Worm (Caenorhabditis elegans): ENCODE measurements around the gene cut-6.

The cut-6 gene

DNA sequence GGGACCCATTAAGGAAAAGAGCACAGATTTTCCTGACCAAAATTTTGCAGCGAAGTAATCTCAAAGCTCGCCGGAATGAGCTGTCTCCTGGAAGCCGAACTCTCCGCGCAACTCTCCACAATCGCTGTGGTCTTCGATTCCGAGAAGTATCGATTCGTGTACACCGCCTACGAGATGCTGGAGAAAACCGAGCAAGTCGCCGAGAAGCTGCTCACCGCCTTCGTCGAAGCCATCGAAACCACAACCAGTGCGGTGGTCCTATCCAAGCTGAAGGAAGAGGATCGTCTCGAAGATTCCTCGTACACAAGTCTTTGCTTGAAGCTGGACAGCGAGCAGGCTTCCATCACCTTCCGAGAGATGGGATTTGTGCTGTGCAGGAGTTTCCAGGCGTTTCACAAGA lies 40.4 kb upstream of the cut-6 start:
- TF ChIP-seq duxl-1 (tag; optimal IDR thresholded peaks at IDR 0.05; ENCODE audit: poor library complexity) (no peak), dmd-6 (GFP tag; IDR thresholded peaks at IDR 0.05) (no peak), set-16 (GFP tag; IDR thresholded peaks at IDR 0.05) (peak; percentile 62), aha-1 (tag) (peak; percentile 42), snpc-1.2 (GFP tag; IDR thresholded peaks at IDR 0.05) (no peak), mxl-3 (GFP tag; optimal IDR thresholded peaks at IDR 0.05) (no peak), daf-8 (GFP tag; IDR thresholded peaks at IDR 0.05) (no peak)

ce11 chrIII:10875132-10875531 lies 36.1 kb upstream of the cut-6 start, which contains the start of gene C44B9.2:
TSS of gene C44B9.2 (plus strand) at chrIII:10875432.
- TF ChIP-seq aha-1 (tag) (peak; percentile 65), Y105C5A.15 (GFP tag; IDR thresholded peaks at IDR 0.05) (no peak)

- TF ChIP-seq mes-2 (tag; optimal IDR thresholded peaks at IDR 0.05; ENCODE audit: poor library complexity, severe bottlenecking) = peak; percentile 14
- no peak for TF ChIP-seq hlh-11 (tag; optimal IDR thresholded peaks at IDR 0.05)
- TF ChIP-seq F49E8.2 (tag; optimal IDR thresholded peaks at IDR 0.05; ENCODE audit: borderline replicate concordance) = peak; percentile 86
- TF ChIP-seq skn-1 (tag; optimal IDR thresholded peaks at IDR 0.05) = no peak
- TF ChIP-seq arid-1 (GFP tag; conservative IDR thresholded peaks at IDR 0.05) = 0 out of 2 replicates have a peak, but pooled peaks have one; percentile 40
- TF ChIP-seq ceh-44 (GFP tag; IDR thresholded peaks at IDR 0.05) = 0 out of 2 replicates have a peak, but pooled peaks have one; percentile 11
- TF ChIP-seq lin-38 (GFP tag; IDR thresholded peaks at IDR 0.05) = peak; percentile 67
- peak; percentile 66 for TF ChIP-seq unc-130 (GFP tag; optimal IDR thresholded peaks at IDR 0.05)
- TF ChIP-seq ZK546.5 (tag; optimal IDR thresholded peaks at IDR 0.05) = no peak
- TF ChIP-seq pqm-1 (tag; optimal IDR thresholded peaks at IDR 0.05) = no peak
Observed at ce11 chrIII:10877542-10877941, 33.7 kb upstream of the cut-6 start.

ce11 chrIII:10880083-10880482 lies 31.2 kb upstream of the cut-6 start, which contains the start of gene C44B9.3:
TSS of gene C44B9.3 (minus strand) at chrIII:10880183.
- no peak for TF ChIP-seq lin-13 (GFP tag; optimal IDR thresholded peaks at IDR 0.05)
- TF ChIP-seq unc-130 (GFP tag; optimal IDR thresholded peaks at IDR 0.05) = no peak
- no peak for TF ChIP-seq ceh-28 (tag; optimal IDR thresholded peaks at IDR 0.05)
- no peak for TF ChIP-seq ceh-44 (GFP tag; IDR thresholded peaks at IDR 0.05)

DNA sequence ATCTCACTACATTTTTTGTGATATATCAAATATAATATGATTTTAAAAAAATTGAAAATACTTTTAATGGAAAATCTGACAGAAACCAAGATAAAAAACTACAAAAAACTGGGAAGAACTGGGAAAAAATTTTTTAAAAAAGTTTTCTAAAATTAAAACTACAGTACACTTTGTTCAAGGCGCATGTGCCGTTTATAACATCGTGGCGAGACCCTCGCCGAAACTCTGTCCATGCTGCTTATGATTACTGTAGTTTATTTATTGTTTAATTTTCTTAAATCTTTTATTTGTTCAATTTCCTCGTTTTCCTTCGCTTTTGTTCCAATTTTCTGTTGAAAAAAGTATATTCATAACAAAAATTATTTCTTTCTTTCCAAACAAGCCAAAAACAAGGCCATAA lies 29.8 kb upstream of the cut-6 start, which contains the start of gene athp-1:
TSS of gene athp-1 (plus strand) at position 305 of the 400 bp plus-strand sequence.
- TF ChIP-seq zip-2 (tag; optimal IDR thresholded peaks at IDR 0.05) (no peak), unc-130 (GFP tag; optimal IDR thresholded peaks at IDR 0.05) (peak; percentile 26), lsy-2 (tag; optimal IDR thresholded peaks at IDR 0.05) (peak in 1 of 2 experiments; percentile 52), mes-2 (tag; optimal IDR thresholded peaks at IDR 0.05; ENCODE audit: poor library complexity, severe bottlenecking) (peak; percentile 28), F49E8.2 (tag; optimal IDR thresholded peaks at IDR 0.05; ENCODE audit: borderline replicate concordance) (peak; percentile 7), lin-38 (GFP tag; IDR thresholded peaks at IDR 0.05) (peak; percentile 46)

DNA sequence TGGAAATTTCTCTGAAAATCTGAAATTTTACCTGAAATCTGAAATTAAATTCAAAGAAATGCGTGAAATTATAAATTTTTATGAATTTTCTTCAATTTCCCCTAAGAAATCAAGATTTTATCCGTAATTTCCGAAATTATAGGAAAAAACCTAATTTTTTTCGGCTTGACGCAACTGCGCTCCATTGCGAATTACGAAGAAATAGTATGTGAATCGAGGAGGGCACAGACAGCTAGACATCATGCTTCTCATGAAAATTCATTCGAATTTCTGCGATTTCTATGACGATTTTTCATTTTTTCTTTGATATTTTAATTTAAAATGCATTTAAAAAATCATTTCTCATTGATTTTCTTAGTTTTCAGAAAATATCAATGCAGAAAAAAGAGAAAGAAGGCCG lies 29.3 kb upstream of the cut-6 start:
- TF ChIP-seq spr-1 (tag; optimal IDR thresholded peaks at IDR 0.05) (no peak), madf-9 (GFP tag; conservative IDR thresholded peaks at IDR 0.05) (no peak), F49E8.2 (tag; optimal IDR thresholded peaks at IDR 0.05; ENCODE audit: borderline replicate concordance) (no peak), lin-38 (GFP tag; IDR thresholded peaks at IDR 0.05) (peak; percentile 98), ctbp-1 (GFP tag; IDR thresholded peaks at IDR 0.05) (no peak), zfp-3 (GFP tag; conservative IDR thresholded peaks at IDR 0.05) (no peak), saeg-2 (GFP tag; IDR thresholded peaks at IDR 0.05) (no peak), dpl-1 (GFP tag; optimal IDR thresholded peaks at IDR 0.05) (peak; percentile 67), nhr-76 (tag; optimal IDR thresholded peaks at IDR 0.05) (no peak), lim-7 (GFP tag; IDR thresholded peaks at IDR 0.05) (no peak), ztf-7 (tag; optimal IDR thresholded peaks at IDR 0.05) (peak; percentile 42), aly-2 (tag; optimal IDR thresholded peaks at IDR 0.05) (no peak), zfp-2 (tag; optimal IDR thresholded peaks at IDR 0.05) (no peak), fos-1 (tag; optimal IDR thresholded peaks at IDR 0.05) (no peak), pha-4 (GFP tag; IDR thresholded peaks at IDR 0.05) (no peak), pha-4 (tag; optimal IDR thresholded peaks at IDR 0.05) (peak; percentile 9), ceh-32 (tag; optimal IDR thresholded peaks at IDR 0.05; ENCODE audit: poor library complexity) (no peak), zip-11 (GFP tag; IDR thresholded peaks at IDR 0.05) (no peak), nhr-28 (tag; optimal IDR thresholded peaks at IDR 0.05) (no peak), lin-15B (tag; optimal IDR thresholded peaks at IDR 0.05) (peak; percentile 21), R02D3.7 (tag; optimal IDR thresholded peaks at IDR 0.05) (no peak), sdz-12 (GFP tag; optimal IDR thresholded peaks at IDR 0.05) (no peak)

Data from whole organism, L4 larva.